Fruit fly (Drosophila melanogaster) whole organism, prepupa: ENCODE results near the gene NimB5.

Experiments
- Blimp-1 ChIP-seq: fragments of 200-800 bp; sonication (Bioruptor generic); optimal IDR thresholded peaks from 3 replicates; lab custom pipeline; 2017; ENCODE audit warnings: missing biosample characterization, missing genetic modification characterization, mild to moderate bottlenecking, moderate library complexity, missing genetic modification reagents
- CG10631 ChIP-seq: fragments of 200-800 bp; sonication (Bioruptor generic); optimal IDR thresholded peaks from 2 replicates; lab custom pipeline; 2016; ENCODE audit warnings: missing biosample characterization, missing genetic modification characterization
- CG10669 ChIP-seq: fragments of 200-800 bp; sonication (Bioruptor generic); optimal IDR thresholded peaks from 3 replicates; lab custom pipeline; 2018; ENCODE audit warnings: missing biosample characterization, mild to moderate bottlenecking, missing genetic modification characterization, moderate library complexity
- CG11762 ChIP-seq: fragments of 200-800 bp; sonication (Bioruptor generic); optimal IDR thresholded peaks from 3 replicates; lab custom pipeline; 2016; ENCODE audit warnings: missing biosample characterization, missing genetic modification characterization; ENCODE audit not compliant: insufficient read depth
- CG15336 ChIP-seq: fragments of 200-800 bp; sonication (Bioruptor generic); IDR thresholded peaks from 2 replicates; pipeline ENCODE4 v1.3.6; 2022; ENCODE audit warnings: missing biosample characterization, missing genetic modification characterization
- CG16779 ChIP-seq: fragments of 200-800 bp; sonication (Bioruptor generic); optimal IDR thresholded peaks from 3 replicates; lab custom pipeline; 2017; ENCODE audit warnings: missing biosample characterization, mild to moderate bottlenecking, missing genetic modification characterization
- CG3032 ChIP-seq: fragments of 200-800 bp; optimal IDR thresholded peaks from 2 replicates; lab custom pipeline; 2019; ENCODE audit warnings: missing biosample characterization, mild to moderate bottlenecking, missing genetic modification characterization, moderate library complexity
- CG31627 ChIP-seq: fragments of 200-800 bp; sonication (Bioruptor generic); optimal IDR thresholded peaks from 3 replicates; lab custom pipeline; 2016; ENCODE audit warnings: missing biosample characterization, missing genetic modification characterization
- CG32006 ChIP-seq: fragments of 200-800 bp; sonication (Bioruptor generic); optimal IDR thresholded peaks from 3 replicates; lab custom pipeline; 2017; ENCODE audit warnings: missing biosample characterization, mild to moderate bottlenecking, missing genetic modification characterization
- CG3919 ChIP-seq: fragments of 200-800 bp; sonication (Bioruptor generic); optimal IDR thresholded peaks from 3 replicates; lab custom pipeline; 2016; ENCODE audit warnings: missing biosample characterization, missing genetic modification characterization
- CG4318 ChIP-seq: fragments of 200-800 bp; sonication (Bioruptor generic); optimal IDR thresholded peaks from 3 replicates; lab custom pipeline; 2017; ENCODE audit warnings: missing biosample characterization, mild to moderate bottlenecking, missing genetic modification characterization
- CG6163 ChIP-seq: fragments of 200-800 bp; sonication (Bioruptor generic); IDR thresholded peaks from 3 replicates; pipeline ENCODE4 v1.3.6; 2022; ENCODE audit warnings: missing biosample characterization, missing genetic modification characterization
- CG6276 ChIP-seq: fragments of 200-800 bp; sonication (Bioruptor generic); optimal IDR thresholded peaks from 2 replicates; lab custom pipeline; 2017; ENCODE audit warnings: missing biosample characterization, mild to moderate bottlenecking, missing genetic modification characterization
- CG6808 ChIP-seq: fragments of 200-800 bp; sonication (Bioruptor generic); optimal IDR thresholded peaks from 3 replicates; lab custom pipeline; 2017; ENCODE audit warnings: missing biosample characterization, missing genetic modification characterization, mild to moderate bottlenecking, moderate library complexity, missing genetic modification reagents
- CG7368 ChIP-seq: fragments of 200-800 bp; sonication (Bioruptor generic); optimal IDR thresholded peaks from 3 replicates; lab custom pipeline; 2016; ENCODE audit warnings: missing biosample characterization, missing genetic modification characterization
- CG8119 ChIP-seq: fragments of 200-800 bp; sonication (Bioruptor generic); IDR thresholded peaks from 3 replicates; pipeline ENCODE4 v1.3.6; 2022; ENCODE audit warnings: missing biosample characterization, missing genetic modification characterization
- CG8632 ChIP-seq: fragments of 200-800 bp; sonication (Bioruptor generic); optimal IDR thresholded peaks from 3 replicates; lab custom pipeline; 2016; ENCODE audit warnings: missing biosample characterization, missing genetic modification characterization
- CG9139 ChIP-seq: fragments of 200-800 bp; sonication (Bioruptor generic); optimal IDR thresholded peaks from 3 replicates; lab custom pipeline; 2017; ENCODE audit warnings: missing biosample characterization, mild to moderate bottlenecking, missing genetic modification characterization
- Eip75B ChIP-seq: fragments of 200-800 bp; sonication (Bioruptor generic); optimal IDR thresholded peaks from 3 replicates; lab custom pipeline; 2016; ENCODE audit warnings: missing biosample characterization, missing genetic modification characterization
- Eip78C ChIP-seq: fragments of 200-800 bp; sonication (Bioruptor generic); peaks from one replicate; lab custom pipeline; 2016; ENCODE audit warnings: missing biosample characterization, missing genetic modification characterization
- Eip93F ChIP-seq: fragments of 200-800 bp; sonication (Bioruptor generic); optimal IDR thresholded peaks from 2 replicates; lab custom pipeline; 2016; ENCODE audit warnings: missing biosample characterization, mild to moderate bottlenecking, missing genetic modification characterization
- Ets21C ChIP-seq: fragments of 200-800 bp; sonication (Bioruptor generic); optimal IDR thresholded peaks from 3 replicates; lab custom pipeline; 2016; ENCODE audit warnings: missing biosample characterization, missing genetic modification characterization
- Ets96B ChIP-seq: fragments of 200-800 bp; optimal IDR thresholded peaks from 2 replicates; lab custom pipeline; 2019; ENCODE audit warnings: missing biosample characterization, mild to moderate bottlenecking, missing genetic modification characterization, moderate library complexity
- Gug ChIP-seq: fragments of 200-800 bp; sonication (Bioruptor generic); IDR thresholded peaks from 2 replicates; pipeline ENCODE4 v1.3.6; 2022; ENCODE audit warnings: missing biosample characterization, missing genetic modification characterization
- Hr38 ChIP-seq: sonication (Bioruptor generic); optimal IDR thresholded peaks from 2 replicates; lab custom pipeline; 2016; ENCODE audit warnings: missing biosample characterization, missing genetic modification characterization
- Hr39 ChIP-seq: fragments of 200-800 bp; sonication (Bioruptor generic); optimal IDR thresholded peaks from 2 replicates; lab custom pipeline; 2016; ENCODE audit warnings: missing biosample characterization, missing genetic modification characterization
- Hr4 ChIP-seq: fragments of 200-800 bp; sonication (Bioruptor generic); optimal IDR thresholded peaks from 3 replicates; lab custom pipeline; 2016; ENCODE audit warnings: missing biosample characterization, missing genetic modification characterization
- Lpt ChIP-seq: fragments of 200-800 bp; sonication (Bioruptor generic); optimal IDR thresholded peaks from 3 replicates; lab custom pipeline; 2016; ENCODE audit warnings: missing biosample characterization, missing genetic modification characterization
- Met ChIP-seq: fragments of 200-800 bp; sonication (Bioruptor generic); optimal IDR thresholded peaks from 3 replicates; lab custom pipeline; 2016; ENCODE audit warnings: missing biosample characterization, missing genetic modification characterization
- OdsH ChIP-seq: fragments of 200-800 bp; sonication (Bioruptor generic); optimal IDR thresholded peaks from 3 replicates; lab custom pipeline; 2016; ENCODE audit warnings: missing biosample characterization, missing genetic modification characterization
- Smox ChIP-seq: fragments of 200-800 bp; sonication (Bioruptor generic); optimal IDR thresholded peaks from 3 replicates; lab custom pipeline; 2016; ENCODE audit warnings: missing biosample characterization, missing genetic modification characterization
- Sox102F ChIP-seq: fragments of 200-800 bp; sonication (Bioruptor generic); optimal IDR thresholded peaks from 2 replicates; lab custom pipeline; 2016; ENCODE audit warnings: missing biosample characterization, mild to moderate bottlenecking, missing genetic modification characterization
- Sox14 ChIP-seq: fragments of 200-800 bp; sonication (Bioruptor generic); optimal IDR thresholded peaks from 3 replicates; lab custom pipeline; 2016; ENCODE audit warnings: missing biosample characterization, missing genetic modification characterization
- Sox15 ChIP-seq: fragments of 200-800 bp; sonication (Bioruptor generic); optimal IDR thresholded peaks from 3 replicates; lab custom pipeline; 2016; ENCODE audit warnings: missing biosample characterization, missing genetic modification characterization
- achi ChIP-seq: fragments of 200-800 bp; sonication (Bioruptor generic); optimal IDR thresholded peaks from 3 replicates; lab custom pipeline; 2016; ENCODE audit warnings: missing biosample characterization, missing genetic modification characterization
- acj6 ChIP-seq: fragments of 200-800 bp; sonication (Bioruptor generic); optimal IDR thresholded peaks from 3 replicates; lab custom pipeline; 2016; ENCODE audit warnings: missing biosample characterization, missing genetic modification characterization
- cyc ChIP-seq: fragments of 200-800 bp; sonication (Bioruptor generic); optimal IDR thresholded peaks from 3 replicates; lab custom pipeline; 2016; ENCODE audit warnings: missing biosample characterization, missing genetic modification characterization
- dac ChIP-seq: fragments of 200-800 bp; sonication (Bioruptor generic); optimal IDR thresholded peaks from 2 replicates; lab custom pipeline; 2017; ENCODE audit warnings: missing biosample characterization, mild to moderate bottlenecking, missing genetic modification characterization
- eg ChIP-seq: fragments of 200-800 bp; sonication (Bioruptor generic); IDR thresholded peaks from 3 replicates; pipeline ENCODE4 v1.3.6; 2022; ENCODE audit warnings: missing biosample characterization, missing genetic modification characterization
- fd59A ChIP-seq: fragments of 200-800 bp; sonication (Bioruptor generic); optimal IDR thresholded peaks from 2 replicates; lab custom pipeline; 2017; ENCODE audit warnings: missing biosample characterization, mild to moderate bottlenecking, missing genetic modification characterization, missing genetic modification reagents
- fd85E ChIP-seq: fragments of 200-800 bp; sonication (Bioruptor generic); optimal IDR thresholded peaks from 3 replicates; lab custom pipeline; 2016; ENCODE audit warnings: missing biosample characterization, missing genetic modification characterization
- fkh ChIP-seq: fragments of 200-800 bp; sonication (Bioruptor generic); optimal IDR thresholded peaks from 3 replicates; lab custom pipeline; 2017; ENCODE audit warnings: missing biosample characterization, mild to moderate bottlenecking, missing genetic modification characterization, moderate library complexity
- lz ChIP-seq: fragments of 200-800 bp; sonication (Bioruptor generic); optimal IDR thresholded peaks from 3 replicates; lab custom pipeline; 2016; ENCODE audit warnings: missing biosample characterization, missing genetic modification characterization
- net ChIP-seq: fragments of 200-800 bp; sonication (Bioruptor generic); optimal IDR thresholded peaks from 3 replicates; lab custom pipeline; 2016; ENCODE audit warnings: missing biosample characterization, missing genetic modification characterization
- pdm3 ChIP-seq: fragments of 200-800 bp; sonication (Bioruptor generic); optimal IDR thresholded peaks from 3 replicates; lab custom pipeline; 2016; ENCODE audit warnings: missing biosample characterization, missing genetic modification characterization
- salr ChIP-seq, 2 experiments: fragments of 200-800 bp; sonication (Bioruptor generic); optimal IDR thresholded peaks; 3 replicates each; lab custom pipeline; 2016 to 2018; ENCODE audit warnings: missing biosample characterization in 2 of 2, missing genetic modification characterization in 2 of 2, mild to moderate bottlenecking in 1 of 2
- spab ChIP-seq: fragments of 200-800 bp; sonication (Bioruptor generic); optimal IDR thresholded peaks from 2 replicates; lab custom pipeline; 2017; ENCODE audit warnings: missing biosample characterization, mild to moderate bottlenecking, missing genetic modification characterization, missing genetic modification reagents
- ss ChIP-seq, 2 experiments: fragments of 200-800 bp; sonication (Bioruptor generic); optimal IDR thresholded peaks; 2 replicates in 1 of 2; 3 replicates in 1 of 2; lab custom pipeline; 2017 to 2018; ENCODE audit warnings: mild to moderate bottlenecking in 2 of 2, missing biosample characterization in 2 of 2, missing genetic modification characterization in 2 of 2, moderate library complexity in 1 of 2
- svp ChIP-seq: fragments of 200-800 bp; sonication (Bioruptor generic); peaks from one replicate; lab custom pipeline; 2016; ENCODE audit warnings: missing biosample characterization, missing genetic modification characterization
- topi ChIP-seq: fragments of 200-800 bp; sonication (Bioruptor generic); optimal IDR thresholded peaks from 3 replicates; lab custom pipeline; 2016; ENCODE audit warnings: missing biosample characterization, missing genetic modification characterization
- vri ChIP-seq: fragments of 200-800 bp; sonication (Bioruptor generic); optimal IDR thresholded peaks from 3 replicates; lab custom pipeline; 2016; ENCODE audit warnings: missing biosample characterization, mild to moderate bottlenecking, missing genetic modification characterization

NimB5 gene

dm6 chr2L:13925699-13926098 is 44.3 kb upstream of the NimB5 start:
- TF ChIP-seq CG7368 (GFP tag; lab: Kevin White, UChicago) (no peak), OdsH (GFP tag; lab: Kevin White, UChicago) (peak; percentile 23), CG31627 (GFP tag; lab: Kevin White, UChicago) (no peak), eg (peak; percentile 9; the same call in 1 of the 3 replicates), salr (GFP tag; optimal IDR thresholded peaks at IDR 0.05; lab: Kevin White, UChicago) (peak in 1 of 2 experiments; percentile 43), dac (GFP tag; lab: Kevin White, UChicago) (peak; percentile 26), Eip93F (GFP tag; lab: Kevin White, UChicago) (no peak), vri (GFP tag; lab: Kevin White, UChicago) (no peak), CG10669 (GFP tag; lab: Kevin White, UChicago) (no peak), Gug (GFP tag; lab: Robert Waterston, UW) (no peak), net (no peak), cyc (GFP tag; lab: Kevin White, UChicago) (no peak), Eip78C (peak; percentile 70), Sox15 (no peak), Lpt (GFP tag; lab: Kevin White, UChicago) (peak; percentile 42), CG15336 (GFP tag; lab: Robert Waterston, UW) (peak; percentile 51; the same call in 1 of the 2 replicates), achi (no peak), CG6163 (GFP tag; lab: Robert Waterston, UW) (no peak), fd59A (GFP tag; lab: Kevin White, UChicago) (no peak), Blimp-1 (GFP tag; lab: Kevin White, UChicago) (no peak), Hr4 (GFP tag; lab: Kevin White, UChicago) (peak; percentile 46), Hr38 (no peak), CG11762 (GFP tag; lab: Kevin White, UChicago) (no peak), fd85E (no peak), CG9139 (GFP tag; lab: Kevin White, UChicago) (no peak), CG10631 (peak; percentile 4), Hr39 (no peak), Ets21C (no peak), lz (GFP tag; lab: Kevin White, UChicago) (no peak), spab (GFP tag; lab: Kevin White, UChicago) (no peak), Eip75B (GFP tag; lab: Kevin White, UChicago) (no peak), CG32006 (peak; percentile 85), fkh (GFP tag; lab: Kevin White, UChicago) (no peak), svp (GFP tag; lab: Kevin White, UChicago) (peak; percentile 27), CG6276 (GFP tag; lab: Kevin White, UChicago) (peak; percentile 77), acj6 (GFP tag; lab: Kevin White, UChicago) (peak; percentile 3), CG3032 (no peak), Ets96B (tag; lab: Kevin White, UChicago) (no peak), ss (GFP tag; optimal IDR thresholded peaks at IDR 0.05; lab: Kevin White, UChicago) (no peak), Met (no peak), Sox102F (GFP tag; lab: Kevin White, UChicago) (no peak), pdm3 (GFP tag; lab: Kevin White, UChicago) (peak; percentile 5), CG6808 (GFP tag; lab: Kevin White, UChicago) (no peak), Smox (no peak), CG8632 (no peak), topi (GFP tag; lab: Kevin White, UChicago) (no peak), CG4318 (GFP tag; lab: Kevin White, UChicago) (peak; percentile 53), CG16779 (tag; lab: Kevin White, UChicago) (no peak), CG8119 (GFP tag; lab: Robert Waterston, UW) (peak; percentile 64; the same call in 2 of the 3 replicates), Sox14 (GFP tag; lab: Kevin White, UChicago) (no peak), CG3919 (no peak)
